Worm (Caenorhabditis elegans): ENCODE measurements around the gene oac-59.
A peak's percentile ranks its signal among the peaks of the same experiment; 100 is the strongest.

The oac-59 gene

DNA sequence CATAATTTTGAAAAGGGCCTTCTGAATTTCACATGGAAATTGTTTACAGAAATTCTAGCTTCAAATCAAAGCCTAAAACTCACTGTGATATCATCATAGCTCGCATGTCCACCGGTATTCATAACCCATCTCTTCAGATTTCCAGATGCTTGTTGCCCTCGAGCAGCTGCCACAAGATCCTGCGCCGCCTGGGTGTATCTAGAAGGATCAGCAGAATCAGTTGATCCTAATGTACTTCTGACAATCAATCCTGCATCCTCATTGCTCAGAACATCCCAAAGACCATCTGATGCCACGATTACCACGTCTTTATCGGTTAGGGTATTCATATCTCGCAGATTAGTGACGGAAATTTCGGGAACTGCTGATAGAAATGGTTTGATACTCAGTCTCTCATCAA, 35.2 kb downstream of the oac-59 start:
- no peak for TF ChIP-seq nhr-12 (tag; optimal IDR thresholded peaks at IDR 0.05)
- TF ChIP-seq ham-2 (GFP tag; optimal IDR thresholded peaks at IDR 0.05) = no peak
- no peak for TF ChIP-seq elt-3 (tag; optimal IDR thresholded peaks at IDR 0.05)
- TF ChIP-seq sptf-1 (tag; optimal IDR thresholded peaks at IDR 0.05) = no peak
- TF ChIP-seq ceh-43 (GFP tag; optimal IDR thresholded peaks at IDR 0.05) = no peak
- no peak for TF ChIP-seq lin-32 (GFP tag; optimal IDR thresholded peaks at IDR 0.05)

DNA sequence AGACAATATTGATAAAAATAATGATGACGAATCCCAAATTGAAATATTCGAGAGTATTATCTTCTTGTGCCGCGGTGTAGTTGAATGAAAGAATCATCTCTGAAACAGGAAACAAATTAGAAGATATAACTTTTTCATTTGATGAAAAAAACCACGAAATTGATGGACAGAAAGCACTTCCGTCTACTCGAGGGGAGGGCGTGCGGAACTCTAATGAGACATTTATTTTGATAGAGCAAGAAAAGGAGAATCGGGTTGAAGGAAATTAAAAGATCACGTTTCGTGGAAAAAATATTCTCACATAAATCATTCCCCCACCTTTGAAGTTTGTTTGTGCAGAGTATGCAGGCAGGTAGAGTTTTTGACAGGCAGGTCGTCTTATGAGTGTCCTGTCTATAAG, 39.7 kb downstream of the oac-59 start, which contains the start of gene sre-14:
Gene sre-14 (minus strand): TSS at position 101 of the 400 bp plus-strand sequence.
- TF ChIP-seq lin-13 (tag; optimal IDR thresholded peaks at IDR 0.05) = no peak
- no peak for TF ChIP-seq mab-5 (tag; optimal IDR thresholded peaks at IDR 0.05)
- no peak for TF ChIP-seq lsy-2 (tag; optimal IDR thresholded peaks at IDR 0.05)

DNA sequence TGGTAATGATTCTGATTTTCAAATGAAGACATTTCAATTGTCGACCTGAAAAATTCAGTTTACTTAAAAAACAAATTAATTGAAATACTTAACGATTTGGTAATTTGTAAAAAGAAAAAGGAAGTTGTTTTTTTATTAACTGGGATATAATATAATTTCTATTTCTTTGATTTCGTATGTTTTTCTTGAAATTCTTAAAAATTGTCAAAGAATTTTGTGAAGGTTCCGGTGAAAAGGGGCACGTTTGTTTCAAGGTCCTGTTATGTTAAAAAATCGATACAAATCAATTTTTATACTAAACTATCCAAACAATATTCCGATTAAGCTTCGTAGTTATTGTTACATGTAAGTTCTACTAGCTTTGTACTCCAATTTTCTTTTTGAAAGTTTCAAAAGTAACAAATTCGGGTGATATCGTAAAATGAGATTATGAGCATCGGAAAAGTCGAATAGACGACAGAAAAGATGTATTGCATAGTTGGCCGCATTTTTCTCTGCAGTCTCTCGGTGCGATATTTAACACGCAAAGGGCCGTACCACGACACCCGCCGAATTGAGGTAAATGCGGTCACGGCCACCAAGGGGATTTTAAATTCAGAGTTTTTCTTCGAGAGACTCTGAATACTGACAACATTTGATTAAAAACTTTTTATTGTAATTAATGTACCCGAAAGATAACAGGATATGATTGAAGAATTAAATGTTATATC, 41.7 kb downstream of the oac-59 start, which contains the start of gene Y39C12A.9:
Gene Y39C12A.9 (minus strand): TSS at position 51 of the 710 bp plus-strand sequence.
- no peak for TF ChIP-seq lin-32 (GFP tag; optimal IDR thresholded peaks at IDR 0.05)
- peak; percentile 31 for TF ChIP-seq ces-1 (GFP tag; optimal IDR thresholded peaks at IDR 0.05)
- TF ChIP-seq unc-120 (tag; optimal IDR thresholded peaks at IDR 0.05; ENCODE audit: poor library complexity, severe bottlenecking) = peak; percentile 16

- TF ChIP-seq nhr-12 (tag; optimal IDR thresholded peaks at IDR 0.05) (no peak), pha-4 (tag; optimal IDR thresholded peaks at IDR 0.05) (no peak), ceh-39 (tag; optimal IDR thresholded peaks at IDR 0.05) (no peak), zip-8 (tag; optimal IDR thresholded peaks at IDR 0.05) (no peak), cnd-1 (tag; optimal IDR thresholded peaks at IDR 0.05) (no peak), ham-2 (GFP tag; optimal IDR thresholded peaks at IDR 0.05) (no peak), ceh-83 (GFP tag; optimal IDR thresholded peaks at IDR 0.05) (no peak)
Measured at ce11 chrIV:12252579-12252978, 48.5 kb downstream of the oac-59 start, which contains the start of gene dnj-26. Gene dnj-26, minus strand, starts transcription at chrIV:12252679.

ce11 chrIV:12244706-12245105, 56.4 kb downstream of the oac-59 start, which contains the start of gene sre-15:
Gene sre-15, minus strand, starts transcription at chrIV:12244806.
- TF ChIP-seq unc-39 (tag; optimal IDR thresholded peaks at IDR 0.05) = no peak
- TF ChIP-seq mab-5 (tag; optimal IDR thresholded peaks at IDR 0.05) = no peak
- TF ChIP-seq nhr-76 (tag; optimal IDR thresholded peaks at IDR 0.05) = no peak

Measured in whole organism, mixed stage, embryonic.